Worm (Caenorhabditis elegans) whole organism, L4/young adult: ENCODE data around the gene csp-2.
"Not testable (repeated sequence)": the region's sequence is repeated elsewhere in the genome, so short reads cannot be mapped to it uniquely, and the experiment has no call there.

Experiments used
- W03F9.2 ChIP-seq: fragments of 150-350 bp; optimal IDR thresholded peaks from 2 replicates; lab custom pipeline; 2014; ENCODE audit warnings: missing biosample characterization, missing genetic modification characterization
- him-1 ChIP-seq: sonication (generic microtip); optimal IDR thresholded peaks from 2 replicates; lab custom pipeline; 2016; ENCODE audit warnings: missing genotype, missing genetic modification reagents, missing genetic modification characterization, missing compliant biosample characterization

ce11 chrIV:6317357-6317756 lies 9.8 kb downstream of the csp-2 start, which contains the start of gene Y73B6BL.12:
- not testable (repeated sequence) for TF ChIP-seq W03F9.2, him-1 (tag; lab: Kevin White, UChicago)
